Fruit fly (Drosophila melanogaster): Measurements from ENCODE around the gene Drs.

DNA sequence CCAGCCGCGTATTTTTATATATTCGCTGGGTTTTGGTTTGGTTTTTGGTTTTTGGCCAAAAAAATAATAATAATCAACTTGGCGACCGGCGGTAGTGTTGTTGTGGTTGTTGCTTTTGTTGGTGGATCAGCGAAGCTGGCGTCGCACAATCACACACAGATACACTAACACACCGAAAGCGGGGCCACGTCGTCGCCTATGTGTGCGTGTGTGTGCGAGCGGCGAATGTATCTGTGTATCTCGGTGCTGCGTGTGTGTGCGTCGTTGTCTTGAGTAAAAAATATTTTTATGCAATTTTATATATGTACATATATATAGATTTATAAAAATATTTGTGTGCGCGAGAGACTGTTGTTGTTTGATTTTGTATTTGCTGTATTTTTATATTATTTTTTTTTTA, 47.8 kb downstream of the Drs start:
- TF ChIP-seq cic (GFP tag; optimal IDR thresholded peaks at IDR 0.05) = peak; percentile 93
- no peak for TF ChIP-seq bab1 (GFP tag; optimal IDR thresholded peaks at IDR 0.05)
- TF ChIP-seq CG11617 (GFP tag; optimal IDR thresholded peaks at IDR 0.05) = no peak
- TF ChIP-seq CG1620 (GFP tag; optimal IDR thresholded peaks at IDR 0.05) = no peak
- TF ChIP-seq kay (GFP tag; ENCODE audit: borderline replicate concordance) = no peak
- no peak for TF ChIP-seq Hr96 (GFP tag; optimal IDR thresholded peaks at IDR 0.05)
